Worm (Caenorhabditis elegans) whole organism, L3 larva: ENCODE results near the gene sar-1.

Source experiments
- ceh-9 ChIP-seq: sonication (generic microtip); optimal IDR thresholded peaks from 2 replicates; lab custom pipeline; 2018; ENCODE audit warnings: missing biosample characterization, missing genetic modification characterization
- nhr-11 ChIP-seq: fragments of 150-350 bp; optimal IDR thresholded peaks from 2 replicates; lab custom pipeline; 2014; ENCODE audit warnings: missing biosample characterization, missing genetic modification characterization
- nhr-76 ChIP-seq: fragments of 150-350 bp; sonication (generic microtip); optimal IDR thresholded peaks from 5 replicates; lab custom pipeline; 2014; ENCODE audit warnings: missing biosample characterization, missing genetic modification characterization
- tbx-2 ChIP-seq: sonication (generic microtip); optimal IDR thresholded peaks from 2 replicates; lab custom pipeline; 2016; ENCODE audit warnings: mild to moderate bottlenecking, missing genetic modification characterization, missing compliant biosample characterization
- ztf-11 ChIP-seq: fragments of 150-350 bp; optimal IDR thresholded peaks from 2 replicates; lab custom pipeline; 2014; ENCODE audit warnings: missing biosample characterization, missing genetic modification characterization

DNA sequence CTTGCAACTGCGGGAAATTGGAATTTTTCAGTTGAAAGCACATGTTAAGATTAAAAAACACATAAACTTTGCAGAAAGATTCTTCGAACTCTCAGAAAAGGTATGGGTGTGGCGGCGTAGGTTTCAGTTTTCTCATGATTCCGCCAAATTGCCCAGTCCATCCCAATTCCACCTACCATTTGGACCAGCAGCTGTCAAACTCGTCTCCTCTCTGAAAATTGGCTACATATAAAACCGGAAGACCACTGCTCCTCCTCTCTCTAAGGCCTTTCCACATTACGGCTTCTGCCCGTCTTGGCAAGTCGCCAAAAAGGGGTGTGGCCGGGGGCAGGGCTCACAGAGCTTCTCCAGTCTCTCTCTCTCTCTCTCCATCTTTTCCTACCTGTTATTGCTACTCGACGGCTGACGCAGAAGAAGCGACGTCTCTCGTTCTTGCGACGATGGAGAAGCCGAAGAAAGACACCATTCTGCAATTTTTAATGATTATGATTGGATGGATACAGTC is 22.9 kb downstream of the sar-1 start, which contains the start of gene ZK180.7:
- no peak for TF ChIP-seq ceh-9 (tag; lab: Kevin White, UChicago)
- TF ChIP-seq tbx-2, result no peak
- no peak for TF ChIP-seq ztf-11 (tag; lab: Kevin White, UChicago)
- TF ChIP-seq nhr-76 (tag; lab: Kevin White, UChicago), result no peak
- no peak for TF ChIP-seq nhr-11 (tag; lab: Kevin White, UChicago)
